Worm (Caenorhabditis elegans) whole organism, late embryonic: Measurements from ENCODE around the gene nas-31.
A peak's percentile ranks its signal among the peaks of the same experiment; 100 is the strongest.

Experiments used
- C08G9.2 ChIP-seq: sonication (generic microtip); optimal IDR thresholded peaks from 2 replicates; lab custom pipeline; 2016; ENCODE audit warnings: mild to moderate bottlenecking, missing genetic modification characterization, moderate library complexity, missing compliant biosample characterization
- F13H6.1 ChIP-seq: sonication (generic microtip); optimal IDR thresholded peaks from 2 replicates; lab custom pipeline; 2016; ENCODE audit warnings: missing genetic modification characterization, missing compliant biosample characterization
- Y22D7AL.16 ChIP-seq: sonication (generic microtip); optimal IDR thresholded peaks from 2 replicates; lab custom pipeline; 2016; ENCODE audit warnings: missing genetic modification characterization, missing compliant biosample characterization
- ceh-14 ChIP-seq: sonication (generic microtip); optimal IDR thresholded peaks from 2 replicates; lab custom pipeline; 2016; ENCODE audit warnings: missing genotype, missing genetic modification characterization, missing compliant biosample characterization
- ceh-18 ChIP-seq: sonication (generic microtip); optimal IDR thresholded peaks from 2 replicates; lab custom pipeline; 2016; ENCODE audit warnings: missing genetic modification characterization, missing compliant biosample characterization
- ceh-19 ChIP-seq: fragments of 200-800 bp; sonication (Bioruptor generic); optimal IDR thresholded peaks from 2 replicates; lab custom pipeline; 2018; ENCODE audit warnings: mild to moderate bottlenecking, missing genetic modification characterization, missing compliant biosample characterization
- ceh-2 ChIP-seq: sonication (generic microtip); optimal IDR thresholded peaks from 2 replicates; lab custom pipeline; 2016; ENCODE audit warnings: missing genotype, missing genetic modification characterization, missing compliant biosample characterization
- ceh-22 ChIP-seq: sonication (generic microtip); optimal IDR thresholded peaks from 2 replicates; lab custom pipeline; 2017; ENCODE audit warnings: missing biosample characterization, missing genetic modification characterization
- ceh-24 ChIP-seq: sonication (generic microtip); optimal IDR thresholded peaks from 2 replicates; lab custom pipeline; 2016; ENCODE audit warnings: mild to moderate bottlenecking, missing genetic modification characterization, missing compliant biosample characterization
- ceh-31 ChIP-seq: sonication (generic microtip); optimal IDR thresholded peaks from 2 replicates; lab custom pipeline; 2016; ENCODE audit warnings: missing genetic modification characterization, missing compliant biosample characterization
- ceh-45 ChIP-seq: fragments of 200-800 bp; sonication (Bioruptor generic); IDR thresholded peaks from 2 replicates; pipeline ENCODE4 v1.3.6; 2022; ENCODE audit warnings: missing genetic modification reagents, missing genetic modification characterization, missing compliant biosample characterization
- ceh-48 ChIP-seq: sonication (generic microtip); optimal IDR thresholded peaks from 2 replicates; lab custom pipeline; 2016; ENCODE audit warnings: missing genetic modification characterization, inconsistent platforms, missing compliant biosample characterization
- che-1 ChIP-seq: sonication (generic microtip); optimal IDR thresholded peaks from 2 replicates; lab custom pipeline; 2016; ENCODE audit warnings: mild to moderate bottlenecking, missing genetic modification characterization, missing compliant biosample characterization
- elt-4 ChIP-seq: sonication (generic microtip); optimal IDR thresholded peaks from 2 replicates; lab custom pipeline; 2016; ENCODE audit warnings: missing genetic modification characterization, missing compliant biosample characterization
- eyg-1 ChIP-seq: sonication (generic microtip); optimal IDR thresholded peaks from 2 replicates; lab custom pipeline; 2016; ENCODE audit warnings: missing genotype, missing genetic modification characterization, missing compliant biosample characterization
- gmeb-2 ChIP-seq: sonication (generic microtip); optimal IDR thresholded peaks from 2 replicates; lab custom pipeline; 2016; ENCODE audit warnings: missing genetic modification characterization, inconsistent platforms, missing compliant biosample characterization
- hlh-13 ChIP-seq: fragments of 200-800 bp; sonication (Bioruptor generic); optimal IDR thresholded peaks from 2 replicates; lab custom pipeline; 2018; ENCODE audit warnings: mild to moderate bottlenecking, missing genetic modification characterization, missing compliant biosample characterization
- hlh-15 ChIP-seq: sonication (generic microtip); optimal IDR thresholded peaks from 2 replicates; lab custom pipeline; 2016; ENCODE audit warnings: missing genetic modification characterization, missing compliant biosample characterization
- hlh-30 ChIP-seq: sonication (generic microtip); optimal IDR thresholded peaks from 2 replicates; lab custom pipeline; 2017; ENCODE audit warnings: antibody characterized with exemption, missing genetic modification characterization, missing compliant biosample characterization; ENCODE audit not compliant: insufficient read depth
- lim-6 ChIP-seq: sonication (generic microtip); optimal IDR thresholded peaks from 2 replicates; lab custom pipeline; 2016; ENCODE audit warnings: missing genetic modification characterization, missing compliant biosample characterization
- mec-3 ChIP-seq: sonication (generic microtip); optimal IDR thresholded peaks from 2 replicates; lab custom pipeline; 2016; ENCODE audit warnings: borderline replicate concordance, missing genetic modification characterization, missing compliant biosample characterization
- nfya-1 ChIP-seq: sonication (generic microtip); optimal IDR thresholded peaks from 2 replicates; lab custom pipeline; 2017; ENCODE audit warnings: missing genetic modification characterization, mild to moderate bottlenecking, missing compliant biosample characterization, antibody characterized with exemption, moderate library complexity
- nhr-11 ChIP-seq: fragments of 150-350 bp; optimal IDR thresholded peaks from 2 replicates; lab custom pipeline; 2014; ENCODE audit warnings: missing biosample characterization, missing genetic modification characterization
- nhr-232 ChIP-seq: sonication (generic microtip); optimal IDR thresholded peaks from 2 replicates; lab custom pipeline; 2016; ENCODE audit warnings: missing genetic modification characterization, missing compliant biosample characterization
- npax-4 ChIP-seq: sonication (generic microtip); optimal IDR thresholded peaks from 2 replicates; lab custom pipeline; 2016; ENCODE audit warnings: missing genetic modification characterization, missing compliant biosample characterization
- odd-2 ChIP-seq: sonication (generic microtip); optimal IDR thresholded peaks from 2 replicates; lab custom pipeline; 2017; ENCODE audit warnings: antibody characterized with exemption, mild to moderate bottlenecking, missing genetic modification characterization, missing compliant biosample characterization
- pag-3 ChIP-seq: sonication (generic microtip); optimal IDR thresholded peaks from 2 replicates; lab custom pipeline; 2016; ENCODE audit warnings: missing compliant biosample characterization, missing genetic modification characterization, borderline replicate concordance
- pat-9 ChIP-seq: fragments of 200-800 bp; sonication (Bioruptor generic); optimal IDR thresholded peaks from 2 replicates; lab custom pipeline; 2018; ENCODE audit warnings: mild to moderate bottlenecking, missing genetic modification characterization, moderate library complexity, missing compliant biosample characterization
- pha-4 ChIP-seq: fragments of 150-350 bp; optimal IDR thresholded peaks from 2 replicates; lab custom pipeline; 2018; ENCODE audit warnings: missing biosample characterization, missing genetic modification reagents, missing genetic modification characterization
- pqm-1 ChIP-seq: sonication (generic microtip); optimal IDR thresholded peaks from 2 replicates; lab custom pipeline; 2016; ENCODE audit warnings: missing genetic modification characterization, missing compliant biosample characterization
- pros-1 ChIP-seq: fragments of 150-350 bp; optimal IDR thresholded peaks from 2 replicates; lab custom pipeline; 2014; ENCODE audit warnings: missing biosample characterization, missing genetic modification reagents, missing genetic modification characterization
- sdc-2 ChIP-seq: sonication (generic microtip); optimal IDR thresholded peaks from 2 replicates; lab custom pipeline; 2016; ENCODE audit warnings: missing genotype, missing genetic modification characterization, missing compliant biosample characterization
- sox-2 ChIP-seq: fragments of 200-800 bp; sonication (Bioruptor generic); IDR thresholded peaks from 2 replicates; pipeline ENCODE4 v1.3.6; 2022; ENCODE audit warnings: missing genetic modification reagents, missing genetic modification characterization, missing compliant biosample characterization
- sox-4 ChIP-seq: sonication (generic microtip); optimal IDR thresholded peaks from 2 replicates; lab custom pipeline; 2017; ENCODE audit warnings: mild to moderate bottlenecking, missing genetic modification characterization, inconsistent platforms, missing compliant biosample characterization
- tbx-2 ChIP-seq: sonication (generic microtip); optimal IDR thresholded peaks from 2 replicates; lab custom pipeline; 2016; ENCODE audit warnings: missing genetic modification characterization, missing compliant biosample characterization
- tbx-7 ChIP-seq: sonication (generic microtip); optimal IDR thresholded peaks from 2 replicates; lab custom pipeline; 2016; ENCODE audit warnings: missing genotype, missing genetic modification characterization, missing compliant biosample characterization
- unc-42 ChIP-seq: sonication (generic microtip); optimal IDR thresholded peaks from 2 replicates; lab custom pipeline; 2016; ENCODE audit warnings: missing genotype, missing genetic modification characterization, missing compliant biosample characterization
- unc-86 ChIP-seq: sonication (generic microtip); optimal IDR thresholded peaks from 2 replicates; lab custom pipeline; 2016; ENCODE audit warnings: missing genetic modification characterization, missing compliant biosample characterization
- ztf-16 ChIP-seq: sonication (generic microtip); optimal IDR thresholded peaks from 2 replicates; lab custom pipeline; 2017; ENCODE audit warnings: missing genetic modification characterization, missing compliant biosample characterization

nas-31 gene

ce11 chrV:10951655-10952278, 30.1 kb upstream of the nas-31 start, which contains the start of gene F17C11.4 (continued):
- TF ChIP-seq C08G9.2 (tag; lab: Kevin White, UChicago) (peak; percentile 8), sox-2 (GFP tag; lab: Robert Waterston, UW) (no peak), gmeb-2 (no peak), nhr-11 (tag; lab: Kevin White, UChicago) (no peak), ceh-31 (peak; percentile 27), ceh-45 (GFP tag; lab: Robert Waterston, UW) (no peak), che-1 (no peak), tbx-2 (tag; lab: Kevin White, UChicago) (peak; percentile 42), sdc-2 (tag; lab: Kevin White, UChicago) (no peak), ceh-19 (GFP tag; lab: Kevin White, UChicago) (no peak)

DNA sequence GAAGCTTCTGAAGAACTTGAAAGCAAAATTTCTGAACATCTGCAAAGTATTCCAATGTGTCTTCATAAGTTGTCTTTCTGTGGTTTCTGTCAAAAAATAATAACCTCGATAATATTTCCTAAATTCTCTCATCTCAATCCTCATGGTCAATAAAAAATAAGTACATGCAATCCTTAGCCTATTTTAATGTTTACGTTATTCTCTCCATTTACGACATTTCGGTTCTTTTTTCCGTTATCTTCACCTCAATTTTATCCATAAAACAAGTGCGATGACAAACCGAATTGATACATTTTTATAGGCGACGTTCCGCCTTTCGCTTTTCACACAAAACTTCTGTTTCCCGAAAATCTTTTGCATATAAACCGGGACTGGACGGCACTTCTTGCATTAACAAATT, 27.9 kb upstream of the nas-31 start, which contains the start of gene col-153:
col-153 (plus strand) TSS at position 301 of the 400 bp plus-strand sequence.
- TF ChIP-seq ceh-14 (tag; lab: Kevin White, UChicago): no peak
- no peak for TF ChIP-seq gmeb-2

ce11 chrV:10947930-10948329, 26.3 kb upstream of the nas-31 start, which contains the start of gene F17C11.2:
TSS of gene F17C11.2 (plus strand) at chrV:10948230.
- no peak for TF ChIP-seq ceh-19 (GFP tag; lab: Kevin White, UChicago)
- no peak for TF ChIP-seq hlh-30 (tag; lab: Kevin White, UChicago)
- no peak for TF ChIP-seq mec-3 (tag; lab: Kevin White, UChicago)
- TF ChIP-seq elt-4 (tag; lab: Kevin White, UChicago): no peak
- no peak for TF ChIP-seq Y22D7AL.16
- no peak for TF ChIP-seq nfya-1
- TF ChIP-seq che-1: no peak
- no peak for TF ChIP-seq nhr-232 (tag; lab: Kevin White, UChicago)
- no peak for TF ChIP-seq ceh-22 (tag; lab: Kevin White, UChicago)
- no peak for TF ChIP-seq sdc-2 (tag; lab: Kevin White, UChicago)
- no peak for TF ChIP-seq sox-4 (tag; lab: Kevin White, UChicago)
- no peak for TF ChIP-seq npax-4 (tag; lab: Kevin White, UChicago)
- TF ChIP-seq ceh-2 (tag; lab: Kevin White, UChicago): no peak
- no peak for TF ChIP-seq hlh-13 (GFP tag; lab: Kevin White, UChicago)
- TF ChIP-seq pros-1 (tag; lab: Kevin White, UChicago): no peak
- no peak for TF ChIP-seq unc-86
- TF ChIP-seq pat-9 (tag; lab: Kevin White, UChicago): no peak
- no peak for TF ChIP-seq tbx-7 (tag; lab: Kevin White, UChicago)

ce11 chrV:10947210-10947609, 25.6 kb upstream of the nas-31 start:
- no peak for TF ChIP-seq unc-42 (tag; lab: Kevin White, UChicago)
- TF ChIP-seq sox-4 (tag; lab: Kevin White, UChicago): no peak
- TF ChIP-seq pqm-1 (tag; lab: Kevin White, UChicago): no peak
- TF ChIP-seq pag-3: no peak

ce11 chrV:10944903-10945302, 23.3 kb upstream of the nas-31 start:
- TF ChIP-seq unc-42 (tag; lab: Kevin White, UChicago) (peak; percentile 57), Y22D7AL.16 (no peak), hlh-30 (tag; lab: Kevin White, UChicago) (no peak), ceh-24 (no peak), pqm-1 (tag; lab: Kevin White, UChicago) (no peak)

- TF ChIP-seq tbx-2 (tag; lab: Kevin White, UChicago): no peak
- no peak for TF ChIP-seq ceh-48
- no peak for TF ChIP-seq C08G9.2 (tag; lab: Kevin White, UChicago)
- TF ChIP-seq odd-2 (tag; lab: Kevin White, UChicago): no peak
- TF ChIP-seq lim-6 (tag; lab: Kevin White, UChicago): no peak
- no peak for TF ChIP-seq ceh-2 (tag; lab: Kevin White, UChicago)
- TF ChIP-seq ceh-18 (tag; lab: Kevin White, UChicago): no peak
- no peak for TF ChIP-seq eyg-1 (tag; lab: Kevin White, UChicago)
- no peak for TF ChIP-seq ztf-16 (tag; lab: Kevin White, UChicago)
- no peak for TF ChIP-seq hlh-15 (tag; lab: Kevin White, UChicago)
- no peak for TF ChIP-seq ceh-24
- TF ChIP-seq pha-4 (tag; lab: Kevin White, UChicago): no peak
- TF ChIP-seq ceh-45 (GFP tag; lab: Robert Waterston, UW): no peak
- no peak for TF ChIP-seq F13H6.1 (tag; lab: Kevin White, UChicago)
These were observed 20.5 kb upstream of the nas-31 start, which contains the start of gene zip-9 for ce11 chrV:10942161-10942560. TSS of gene zip-9 (plus strand) at chrV:10942461.
